Worm (Caenorhabditis elegans) whole organism, mixed stage, embryonic: ENCODE results near the gene R107.9.

Experiments
- M03D4.4 ChIP-seq: sonication (generic microtip); optimal IDR thresholded peaks from 2 replicates; lab custom pipeline; 2017; ENCODE audit warnings: mild to moderate bottlenecking, missing genetic modification characterization, missing compliant biosample characterization
- ceh-43 ChIP-seq: fragments of 200-800 bp; sonication (Bioruptor generic); optimal IDR thresholded peaks from 2 replicates; lab custom pipeline; 2018; ENCODE audit warnings: mild to moderate bottlenecking, missing genetic modification characterization, moderate library complexity, missing compliant biosample characterization
- elt-3 ChIP-seq: fragments of 150-350 bp; optimal IDR thresholded peaks from 2 replicates; lab custom pipeline; 2014; ENCODE audit warnings: missing biosample characterization, missing genetic modification characterization
- flh-1 ChIP-seq: fragments of 200-800 bp; sonication (Bioruptor generic); optimal IDR thresholded peaks from 2 replicates; lab custom pipeline; 2018; ENCODE audit warnings: mild to moderate bottlenecking, missing genetic modification characterization, moderate library complexity, missing compliant biosample characterization
- lin-13 ChIP-seq: fragments of 150-350 bp; optimal IDR thresholded peaks from 2 replicates; lab custom pipeline; 2014; ENCODE audit warnings: missing biosample characterization, missing genetic modification characterization
- lsy-2 ChIP-seq: fragments of 150-350 bp; optimal IDR thresholded peaks from 2 replicates; lab custom pipeline; 2014; ENCODE audit warnings: missing biosample characterization, missing genetic modification characterization
- nhr-237 ChIP-seq: fragments of 150-350 bp; optimal IDR thresholded peaks from 2 replicates; lab custom pipeline; 2014; ENCODE audit warnings: missing biosample characterization, missing genetic modification characterization
- nhr-28 ChIP-seq: fragments of 150-350 bp; optimal IDR thresholded peaks from 2 replicates; lab custom pipeline; 2014; ENCODE audit warnings: missing biosample characterization, missing genetic modification characterization
- sem-2 ChIP-seq: fragments of 200-800 bp; sonication (Bioruptor generic); optimal IDR thresholded peaks from 2 replicates; lab custom pipeline; 2018; ENCODE audit warnings: mild to moderate bottlenecking, missing genetic modification characterization, missing compliant biosample characterization
- ztf-11 ChIP-seq: fragments of 150-350 bp; optimal IDR thresholded peaks from 2 replicates; lab custom pipeline; 2014; ENCODE audit warnings: missing biosample characterization, missing genetic modification characterization

DNA sequence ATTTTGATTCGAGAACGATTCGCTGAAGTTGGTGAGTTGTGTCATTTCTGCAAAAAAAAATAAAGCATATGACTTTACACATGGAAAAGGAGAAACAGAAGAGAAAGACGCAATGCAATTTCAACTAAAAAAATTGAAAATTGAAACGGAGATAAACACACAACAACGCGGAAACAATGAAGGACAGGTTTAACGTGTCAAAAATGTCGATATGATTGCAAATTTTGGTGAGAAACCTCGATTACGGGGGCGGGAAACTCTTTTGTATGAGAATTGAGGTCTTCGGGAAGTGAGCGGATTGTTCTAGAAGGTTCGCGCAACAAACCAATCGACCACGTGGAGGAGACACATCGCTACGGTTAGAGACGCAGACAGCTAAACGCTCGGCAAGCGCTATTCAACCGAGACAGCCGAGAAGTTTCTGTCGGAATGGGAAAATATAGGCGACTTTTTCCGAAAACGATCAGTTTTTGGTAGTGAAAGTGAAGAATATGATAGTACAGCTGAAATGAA, 16.0 kb downstream of the R107.9 start, which contains the start of gene R107.5:
- TF ChIP-seq lsy-2 (tag; lab: Kevin White, UChicago) (peak; percentile 75), ceh-43 (GFP tag; lab: Kevin White, UChicago) (peak; percentile 36), M03D4.4 (tag; lab: Kevin White, UChicago) (peak; percentile 51), lin-13 (peak; percentile 89), sem-2 (GFP tag; lab: Kevin White, UChicago) (peak; percentile 1), nhr-237 (peak; percentile 72), ztf-11 (tag; lab: Kevin White, UChicago) (peak; percentile 60), flh-1 (no peak), nhr-28 (tag; lab: Kevin White, UChicago) (no peak), elt-3 (peak; percentile 75)
